Worm (Caenorhabditis elegans) whole organism, mixed stage, embryonic: ENCODE results near the gene rhgf-1.

Experiments
- M03D4.4 ChIP-seq: sonication (generic microtip); optimal IDR thresholded peaks from 2 replicates; lab custom pipeline; 2017; ENCODE audit warnings: mild to moderate bottlenecking, missing genetic modification characterization, missing compliant biosample characterization
- bed-3 ChIP-seq: fragments of 200-800 bp; sonication (Bioruptor generic); optimal IDR thresholded peaks from 3 replicates; lab custom pipeline; 2018; ENCODE audit warnings: mild to moderate bottlenecking, missing genetic modification characterization, moderate library complexity, missing compliant biosample characterization
- blmp-1 ChIP-seq: fragments of 150-350 bp; optimal IDR thresholded peaks from 2 replicates; lab custom pipeline; 2014; ENCODE audit warnings: missing biosample characterization, missing genetic modification characterization
- ceh-39 ChIP-seq: fragments of 150-350 bp; optimal IDR thresholded peaks from 2 replicates; lab custom pipeline; 2014; ENCODE audit warnings: missing biosample characterization, missing genetic modification characterization
- ceh-43 ChIP-seq: fragments of 200-800 bp; sonication (Bioruptor generic); optimal IDR thresholded peaks from 2 replicates; lab custom pipeline; 2018; ENCODE audit warnings: mild to moderate bottlenecking, missing genetic modification characterization, moderate library complexity, missing compliant biosample characterization
- ceh-83 ChIP-seq: fragments of 200-800 bp; sonication (Bioruptor generic); optimal IDR thresholded peaks from 2 replicates; lab custom pipeline; 2018; ENCODE audit warnings: mild to moderate bottlenecking, missing genetic modification characterization, missing compliant biosample characterization
- ces-1 ChIP-seq: fragments of 150-350 bp; optimal IDR thresholded peaks from 2 replicates; lab custom pipeline; 2014; ENCODE audit warnings: missing biosample characterization, missing genetic modification reagents, missing genetic modification characterization
- cnd-1 ChIP-seq: fragments of 200-800 bp; sonication (Bioruptor generic); optimal IDR thresholded peaks from 2 replicates; lab custom pipeline; 2018; ENCODE audit warnings: mild to moderate bottlenecking, missing genetic modification characterization, missing compliant biosample characterization
- drap-1 ChIP-seq: fragments of 200-800 bp; sonication (Bioruptor generic); optimal IDR thresholded peaks from 3 replicates; lab custom pipeline; 2018; ENCODE audit warnings: mild to moderate bottlenecking, missing genetic modification characterization, missing compliant biosample characterization
- elt-1 ChIP-seq: sonication (generic microtip); optimal IDR thresholded peaks from 2 replicates; lab custom pipeline; 2017; ENCODE audit warnings: missing genetic modification characterization, mild to moderate bottlenecking, missing compliant biosample characterization, antibody characterized with exemption, moderate library complexity, borderline replicate concordance; ENCODE audit not compliant: insufficient read depth
- elt-3 ChIP-seq: fragments of 150-350 bp; optimal IDR thresholded peaks from 2 replicates; lab custom pipeline; 2014; ENCODE audit warnings: missing biosample characterization, missing genetic modification characterization
- ham-2 ChIP-seq: fragments of 200-800 bp; sonication (Bioruptor generic); optimal IDR thresholded peaks from 2 replicates; lab custom pipeline; 2018; ENCODE audit warnings: mild to moderate bottlenecking, missing genetic modification characterization, missing compliant biosample characterization
- hlh-1 ChIP-seq: fragments of 150-350 bp; optimal IDR thresholded peaks from 2 replicates; lab custom pipeline; 2014; ENCODE audit warnings: missing biosample characterization, missing genetic modification reagents, missing genetic modification characterization
- lin-13 ChIP-seq: fragments of 150-350 bp; optimal IDR thresholded peaks from 2 replicates; lab custom pipeline; 2014; ENCODE audit warnings: missing biosample characterization, missing genetic modification characterization
- lin-32 ChIP-seq: fragments of 200-800 bp; sonication (Bioruptor generic); optimal IDR thresholded peaks from 2 replicates; lab custom pipeline; 2018; ENCODE audit warnings: mild to moderate bottlenecking, missing genetic modification characterization, missing compliant biosample characterization
- mep-1 ChIP-seq: fragments of 150-350 bp; optimal IDR thresholded peaks from 2 replicates; lab custom pipeline; 2017; ENCODE audit warnings: missing biosample characterization, missing genetic modification reagents, missing genetic modification characterization, inconsistent platforms
- mls-2 ChIP-seq: sonication (generic microtip); optimal IDR thresholded peaks from 2 replicates; lab custom pipeline; 2016; ENCODE audit warnings: mild to moderate bottlenecking, missing genetic modification characterization, moderate library complexity, missing compliant biosample characterization
- nhr-12 ChIP-seq: fragments of 150-350 bp; optimal IDR thresholded peaks from 2 replicates; lab custom pipeline; 2014; ENCODE audit warnings: missing biosample characterization, missing genetic modification characterization
- nhr-2 ChIP-seq: fragments of 150-350 bp; optimal IDR thresholded peaks from 2 replicates; lab custom pipeline; 2014; ENCODE audit warnings: missing biosample characterization, missing genetic modification characterization
- nhr-237 ChIP-seq: fragments of 150-350 bp; optimal IDR thresholded peaks from 2 replicates; lab custom pipeline; 2014; ENCODE audit warnings: missing biosample characterization, missing genetic modification characterization
- nhr-76 ChIP-seq: sonication (generic microtip); optimal IDR thresholded peaks from 2 replicates; lab custom pipeline; 2017; ENCODE audit warnings: missing biosample characterization, missing genetic modification characterization
- pha-4 ChIP-seq: fragments of 150-350 bp; optimal IDR thresholded peaks from 2 replicates; lab custom pipeline; 2018; ENCODE audit warnings: missing biosample characterization, missing genetic modification reagents, missing genetic modification characterization
- sem-2 ChIP-seq: fragments of 200-800 bp; sonication (Bioruptor generic); optimal IDR thresholded peaks from 2 replicates; lab custom pipeline; 2018; ENCODE audit warnings: mild to moderate bottlenecking, missing genetic modification characterization, missing compliant biosample characterization
- sptf-1 ChIP-seq: sonication (generic microtip); optimal IDR thresholded peaks from 2 replicates; lab custom pipeline; 2017; ENCODE audit warnings: mild to moderate bottlenecking, missing genetic modification characterization, moderate library complexity, missing compliant biosample characterization
- tbx-8 ChIP-seq: fragments of 200-800 bp; sonication (Bioruptor generic); optimal IDR thresholded peaks from 2 replicates; lab custom pipeline; 2018; ENCODE audit warnings: mild to moderate bottlenecking, missing genetic modification characterization, moderate library complexity, missing compliant biosample characterization
- unc-120 ChIP-seq: sonication (generic microtip); optimal IDR thresholded peaks from 2 replicates; lab custom pipeline; 2017; ENCODE audit warnings: missing genetic modification characterization, missing compliant biosample characterization; ENCODE audit not compliant: poor library complexity, severe bottlenecking
- unc-39 ChIP-seq: fragments of 150-350 bp; optimal IDR thresholded peaks from 2 replicates; lab custom pipeline; 2014; ENCODE audit warnings: missing biosample characterization, missing genetic modification characterization
- unc-62 ChIP-seq: fragments of 150-350 bp; optimal IDR thresholded peaks from 2 replicates; lab custom pipeline; 2014; ENCODE audit warnings: missing biosample characterization, missing genetic modification reagents, missing genetic modification characterization
- zip-8 ChIP-seq: fragments of 150-350 bp; optimal IDR thresholded peaks from 2 replicates; lab custom pipeline; 2014; ENCODE audit warnings: missing biosample characterization, missing genetic modification characterization
- ztf-11 ChIP-seq: fragments of 150-350 bp; optimal IDR thresholded peaks from 2 replicates; lab custom pipeline; 2014; ENCODE audit warnings: missing biosample characterization, missing genetic modification characterization

The rhgf-1 gene

ce11 chrX:10681698-10682097 lies 30.0 kb downstream of the rhgf-1 start, which contains the start of gene phf-31:
TSS of gene phf-31 (plus strand) at chrX:10681998.
- TF ChIP-seq hlh-1 = no peak
- TF ChIP-seq zip-8 (tag; lab: Kevin White, UChicago) = no peak
- TF ChIP-seq unc-39 (tag; lab: Kevin White, UChicago) = no peak
- no peak for TF ChIP-seq ceh-39 (tag; lab: Kevin White, UChicago)
- no peak for TF ChIP-seq nhr-2
- no peak for TF ChIP-seq ceh-43
- no peak for TF ChIP-seq ces-1 (GFP tag; lab: Kevin White, UChicago)
- TF ChIP-seq elt-3 (tag; lab: Kevin White, UChicago) = no peak
- no peak for TF ChIP-seq nhr-12 (tag; lab: Kevin White, UChicago)
- TF ChIP-seq mep-1 (tag; lab: Kevin White, UChicago) = no peak
- no peak for TF ChIP-seq nhr-237
- TF ChIP-seq lin-13 (tag; lab: Kevin White, UChicago) = no peak
- no peak for TF ChIP-seq tbx-8
- no peak for TF ChIP-seq ceh-83 (GFP tag; lab: Kevin White, UChicago)
- TF ChIP-seq unc-62 (GFP tag; lab: Kevin White, UChicago) = no peak

ce11 chrX:10679193-10679592 lies 32.5 kb downstream of the rhgf-1 start:
- TF ChIP-seq pha-4 (tag; lab: Kevin White, UChicago) (peak; percentile 46), bed-3 (GFP tag; lab: Kevin White, UChicago) (no peak), unc-120 (no peak), nhr-76 (tag; lab: Kevin White, UChicago) (no peak), sptf-1 (tag; lab: Kevin White, UChicago) (no peak), nhr-2 (peak; percentile 14), drap-1 (no peak), lin-13 (tag; lab: Kevin White, UChicago) (peak; percentile 1), sem-2 (GFP tag; lab: Kevin White, UChicago) (no peak), M03D4.4 (tag; lab: Kevin White, UChicago) (no peak), lin-32 (GFP tag; lab: Kevin White, UChicago) (no peak), ceh-39 (tag; lab: Kevin White, UChicago) (no peak), elt-1 (no peak), ztf-11 (tag; lab: Kevin White, UChicago) (no peak), nhr-237 (no peak), mls-2 (no peak), nhr-12 (tag; lab: Kevin White, UChicago) (no peak)

- TF ChIP-seq elt-1 (no peak), unc-120 (no peak), ztf-11 (tag; lab: Kevin White, UChicago) (no peak), mls-2 (no peak), pha-4 (tag; lab: Kevin White, UChicago) (no peak), cnd-1 (tag; lab: Kevin White, UChicago) (peak; percentile 7), nhr-237 (peak; percentile 28), nhr-2 (no peak)
Observed at ce11 chrX:10678081-10678736, 33.5 kb downstream of the rhgf-1 start.

ce11 chrX:10677552-10677951 lies 34.1 kb downstream of the rhgf-1 start:
- TF ChIP-seq ham-2 (peak; percentile 36), ces-1 (GFP tag; lab: Kevin White, UChicago) (peak; percentile 79), elt-1 (peak; percentile 32), nhr-237 (no peak), ceh-39 (tag; lab: Kevin White, UChicago) (peak; percentile 31), blmp-1 (tag; lab: Kevin White, UChicago) (no peak), tbx-8 (no peak), bed-3 (GFP tag; lab: Kevin White, UChicago) (no peak), sptf-1 (tag; lab: Kevin White, UChicago) (peak; percentile 34), unc-120 (peak; percentile 9)

- TF ChIP-seq ham-2 = no peak
- no peak for TF ChIP-seq ztf-11 (tag; lab: Kevin White, UChicago)
- no peak for TF ChIP-seq mep-1 (tag; lab: Kevin White, UChicago)
- TF ChIP-seq blmp-1 (tag; lab: Kevin White, UChicago) = no peak
- TF ChIP-seq nhr-76 (tag; lab: Kevin White, UChicago) = no peak
- TF ChIP-seq sem-2 (GFP tag; lab: Kevin White, UChicago) = no peak
Observed at ce11 chrX:10677009-10677408, 34.7 kb downstream of the rhgf-1 start, which contains the start of gene F13E6.1. TSS of gene F13E6.1 (minus strand) at chrX:10677109.
